Worm (Caenorhabditis elegans) whole organism, late embryonic: ENCODE results near the gene Y49F6C.7.

ENCODE experiments used
- C08G9.2 ChIP-seq: sonication (generic microtip); optimal IDR thresholded peaks from 2 replicates; lab custom pipeline; 2016; ENCODE audit warnings: mild to moderate bottlenecking, missing genetic modification characterization, moderate library complexity, missing compliant biosample characterization
- ama-1 ChIP-seq: fragments of 150-350 bp; optimal IDR thresholded peaks from 2 replicates; lab custom pipeline; 2014
- eyg-1 ChIP-seq: sonication (generic microtip); optimal IDR thresholded peaks from 2 replicates; lab custom pipeline; 2016; ENCODE audit warnings: missing genotype, missing genetic modification characterization, missing compliant biosample characterization
- fkh-6 ChIP-seq: sonication (generic microtip); optimal IDR thresholded peaks from 2 replicates; lab custom pipeline; 2016; ENCODE audit warnings: missing genetic modification characterization, missing compliant biosample characterization
- nhr-11 ChIP-seq: fragments of 150-350 bp; optimal IDR thresholded peaks from 2 replicates; lab custom pipeline; 2014; ENCODE audit warnings: missing biosample characterization, missing genetic modification characterization
- nhr-232 ChIP-seq: sonication (generic microtip); optimal IDR thresholded peaks from 2 replicates; lab custom pipeline; 2016; ENCODE audit warnings: missing genetic modification characterization, missing compliant biosample characterization
- tbx-2 ChIP-seq: sonication (generic microtip); optimal IDR thresholded peaks from 2 replicates; lab custom pipeline; 2016; ENCODE audit warnings: missing genetic modification characterization, missing compliant biosample characterization
- unc-3 ChIP-seq, 2 experiments: fragments of 200-800 bp in 1 of 2; sonication (Bioruptor generic) in 1 of 2; sonication (generic microtip) in 1 of 2; conservative IDR thresholded peaks in 1 of 2; optimal IDR thresholded peaks in 1 of 2; 2 replicates each; pipeline versions ENCODE4 v1.3.6 to Lab custom; 2016 to 2022; ENCODE audit warnings: missing compliant biosample characterization in 2 of 2, missing genetic modification characterization in 2 of 2, missing genetic modification reagents in 1 of 2

ce11 chrII:3322257-3322656, 45.7 kb downstream of the Y49F6C.7 start, which contains the start of gene Y46D2A.1:
- TF ChIP-seq eyg-1 (tag; lab: Kevin White, UChicago), result no peak
- no peak for TF ChIP-seq unc-3 (GFP tag; conservative IDR thresholded peaks at IDR 0.05; lab: Robert Waterston, UW)
- TF ChIP-seq unc-3 (tag; optimal IDR thresholded peaks at IDR 0.05; lab: Kevin White, UChicago), result no peak
- TF ChIP-seq ama-1 (lab: Kevin White, UChicago), result no peak
- TF ChIP-seq nhr-11 (tag; lab: Kevin White, UChicago), result no peak
- no peak for TF ChIP-seq tbx-2 (tag; lab: Kevin White, UChicago)
- no peak for TF ChIP-seq fkh-6 (tag; lab: Kevin White, UChicago)
- no peak for TF ChIP-seq nhr-232 (tag; lab: Kevin White, UChicago)
- no peak for TF ChIP-seq C08G9.2 (tag; lab: Kevin White, UChicago)
